Fruit fly (Drosophila melanogaster) whole organism, adult: Measurements from ENCODE around the gene CG43739.

ENCODE experiments used
- CG11617 ChIP-seq: fragments of 200-800 bp; sonication (Bioruptor generic); optimal IDR thresholded peaks from 2 replicates; lab custom pipeline; 2017; ENCODE audit warnings: mild to moderate bottlenecking, missing biosample characterization, missing genetic modification reagents, missing genetic modification characterization
- CG5204 ChIP-seq: fragments of 200-800 bp; sonication (Bioruptor generic); optimal IDR thresholded peaks from 2 replicates; lab custom pipeline; 2016; ENCODE audit warnings: missing biosample characterization, missing genetic modification characterization
- Clk ChIP-seq: fragments of 200-800 bp; sonication (Bioruptor generic); optimal IDR thresholded peaks from 2 replicates; lab custom pipeline; 2017; ENCODE audit warnings: missing biosample characterization, missing genetic modification characterization
- Crg-1 ChIP-seq: fragments of 200-800 bp; sonication (Bioruptor generic); optimal IDR thresholded peaks from 2 replicates; lab custom pipeline; 2016; ENCODE audit warnings: missing biosample characterization, missing genetic modification characterization
- Hr96 ChIP-seq: fragments of 200-800 bp; sonication (Bioruptor generic); optimal IDR thresholded peaks from 2 replicates; lab custom pipeline; 2016; ENCODE audit warnings: missing biosample characterization, missing genetic modification characterization
- Mnt ChIP-seq: fragments of 200-800 bp; sonication (Bioruptor generic); optimal IDR thresholded peaks from 2 replicates; lab custom pipeline; 2016; ENCODE audit warnings: missing biosample characterization, mild to moderate bottlenecking, missing genetic modification characterization
- toe ChIP-seq: fragments of 200-800 bp; sonication (Bioruptor generic); optimal IDR thresholded peaks from 2 replicates; lab custom pipeline; 2016; ENCODE audit warnings: missing biosample characterization, missing genetic modification characterization

dm6 chr2L:20825265-20825664 lies 93.5 kb downstream of the CG43739 start:
- TF ChIP-seq Mnt (GFP tag; lab: Kevin White, UChicago): no peak
- no peak for TF ChIP-seq CG5204 (GFP tag; lab: Kevin White, UChicago)
- TF ChIP-seq CG11617 (GFP tag; lab: Kevin White, UChicago): no peak
- TF ChIP-seq toe: no peak
- no peak for TF ChIP-seq Hr96
- no peak for TF ChIP-seq Crg-1
- no peak for TF ChIP-seq Clk
